Worm (Caenorhabditis elegans) whole organism, L4/young adult: Measurements from ENCODE around the gene B0554.1.

Experiments
- W03F9.2 ChIP-seq: fragments of 150-350 bp; optimal IDR thresholded peaks from 2 replicates; lab custom pipeline; 2014; ENCODE audit warnings: missing biosample characterization, missing genetic modification characterization
- dao-5 ChIP-seq: sonication (generic microtip); optimal IDR thresholded peaks from 2 replicates; lab custom pipeline; 2016; ENCODE audit warnings: missing genotype, missing genetic modification characterization, moderate library complexity, missing compliant biosample characterization
- him-1 ChIP-seq: sonication (generic microtip); optimal IDR thresholded peaks from 2 replicates; lab custom pipeline; 2016; ENCODE audit warnings: missing genotype, missing genetic modification reagents, missing genetic modification characterization, missing compliant biosample characterization

- no peak for TF ChIP-seq W03F9.2 (tag; lab: Kevin White, UChicago)
- TF ChIP-seq dao-5 (tag; lab: Kevin White, UChicago), result no peak
- TF ChIP-seq him-1 (tag; lab: Kevin White, UChicago), result no peak
Measured at ce11 chrV:459464-459863, 21.3 kb downstream of the B0554.1 start, which contains the start of gene nhr-203.
